Fruit fly (Drosophila melanogaster) Kc167 (cell line): Measurements from ENCODE around the gene CG6013.

ENCODE experiments used
- insv ChIP-seq: fragments of >200 bp; optimal IDR thresholded peaks from 3 replicates; lab custom pipeline; 2018; ENCODE audit warnings: missing external identifiers
- psq ChIP-seq: fragments of >200 bp; optimal IDR thresholded peaks from 2 replicates; lab custom pipeline; 2017; ENCODE audit warnings: missing external identifiers
- ttk ChIP-seq: sonication (Bioruptor generic); optimal IDR thresholded peaks from 2 replicates; lab custom pipeline; 2017; ENCODE audit warnings: missing external identifiers

DNA sequence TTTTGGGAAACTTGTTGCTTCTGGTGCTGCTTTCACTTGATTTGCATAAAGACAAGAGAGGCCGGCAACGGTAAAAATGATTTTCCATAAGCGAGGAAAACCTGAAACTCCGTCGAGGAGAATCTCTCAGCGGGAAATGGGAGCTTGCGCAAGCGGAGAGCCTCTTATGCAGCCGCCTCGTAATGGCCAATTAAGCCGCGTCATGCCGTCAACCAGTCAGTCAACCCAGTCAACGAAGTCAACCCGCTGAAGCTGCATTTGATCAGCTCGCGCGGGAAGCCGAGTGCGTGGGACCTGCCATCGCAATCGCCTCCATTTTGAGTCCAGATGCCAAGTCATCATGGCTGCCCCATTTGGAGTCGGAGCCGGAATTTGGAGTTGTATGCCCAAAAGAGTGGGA is 38.1 kb upstream of the CG6013 start:
- TF ChIP-seq psq (lab: Kevin White, UChicago): no peak
- TF ChIP-seq ttk: no peak
- no peak for TF ChIP-seq insv (lab: Kevin White, UChicago)
